Worm (Caenorhabditis elegans) whole organism, late embryonic: ENCODE data around the gene ddn-1.

Source experiments
- T23F11.4 ChIP-seq: fragments of 200-800 bp; sonication (Bioruptor generic); optimal IDR thresholded peaks from 2 replicates; lab custom pipeline; 2018; ENCODE audit warnings: mild to moderate bottlenecking, missing genetic modification characterization, missing compliant biosample characterization
- ceh-24 ChIP-seq: sonication (generic microtip); optimal IDR thresholded peaks from 2 replicates; lab custom pipeline; 2016; ENCODE audit warnings: mild to moderate bottlenecking, missing genetic modification characterization, missing compliant biosample characterization
- ceh-48 ChIP-seq: sonication (generic microtip); optimal IDR thresholded peaks from 2 replicates; lab custom pipeline; 2016; ENCODE audit warnings: missing genetic modification characterization, inconsistent platforms, missing compliant biosample characterization
- dmd-4 ChIP-seq: sonication (generic microtip); optimal IDR thresholded peaks from 2 replicates; lab custom pipeline; 2016; ENCODE audit warnings: borderline replicate concordance, missing genetic modification characterization, missing compliant biosample characterization
- dve-1 ChIP-seq: sonication (generic microtip); optimal IDR thresholded peaks from 2 replicates; lab custom pipeline; 2017; ENCODE audit warnings: antibody characterized with exemption, mild to moderate bottlenecking, missing genetic modification characterization, missing compliant biosample characterization
- elt-2 ChIP-seq: sonication (generic microtip); optimal IDR thresholded peaks from 2 replicates; lab custom pipeline; 2016; ENCODE audit warnings: missing genetic modification reagents, missing genetic modification characterization, missing compliant biosample characterization
- nhr-11 ChIP-seq: fragments of 150-350 bp; optimal IDR thresholded peaks from 2 replicates; lab custom pipeline; 2014; ENCODE audit warnings: missing biosample characterization, missing genetic modification characterization
- pha-4 ChIP-seq: fragments of 150-350 bp; optimal IDR thresholded peaks from 2 replicates; lab custom pipeline; 2018; ENCODE audit warnings: missing biosample characterization, missing genetic modification reagents, missing genetic modification characterization
- pqm-1 ChIP-seq: sonication (generic microtip); optimal IDR thresholded peaks from 2 replicates; lab custom pipeline; 2016; ENCODE audit warnings: missing genetic modification characterization, missing compliant biosample characterization
- ttx-3 ChIP-seq: sonication (generic microtip); optimal IDR thresholded peaks from 2 replicates; lab custom pipeline; 2016; ENCODE audit warnings: missing genetic modification reagents, missing genetic modification characterization, missing compliant biosample characterization
- unc-86 ChIP-seq: sonication (generic microtip); optimal IDR thresholded peaks from 2 replicates; lab custom pipeline; 2016; ENCODE audit warnings: missing genetic modification characterization, missing compliant biosample characterization

DNA sequence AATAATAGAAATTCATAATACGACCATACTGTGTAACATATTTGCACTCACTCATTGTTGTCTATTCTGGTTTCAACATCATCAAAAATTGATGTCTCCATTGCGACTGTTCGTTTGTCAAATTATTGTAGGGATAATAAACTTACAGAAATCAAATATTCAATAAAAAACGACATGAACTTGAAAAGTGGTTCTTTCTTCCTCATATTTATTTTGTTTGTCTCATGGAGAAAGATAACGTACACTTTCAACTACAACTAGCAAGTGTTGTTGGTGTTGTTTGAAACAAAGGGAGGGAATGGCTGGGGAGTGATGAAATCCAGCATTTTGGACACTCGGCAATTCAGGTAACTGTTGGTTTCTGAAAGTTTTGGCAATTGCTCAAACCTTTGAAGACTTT lies 5.6 kb upstream of the ddn-1 start, which contains the start of gene B0507.9:
- TF ChIP-seq T23F11.4 (no peak), nhr-11 (tag; lab: Kevin White, UChicago) (no peak), pqm-1 (tag; lab: Kevin White, UChicago) (no peak), elt-2 (tag; lab: Kevin White, UChicago) (no peak), pha-4 (tag; lab: Kevin White, UChicago) (no peak), ttx-3 (tag; lab: Kevin White, UChicago) (no peak), dmd-4 (no peak), dve-1 (tag; lab: Kevin White, UChicago) (no peak), ceh-48 (tag; lab: Kevin White, UChicago) (no peak), ceh-24 (tag; lab: Kevin White, UChicago) (no peak), unc-86 (tag; lab: Kevin White, UChicago) (no peak)
